Fruit fly (Drosophila melanogaster): ENCODE measurements around the gene path.
A peak's percentile ranks its signal among the peaks of the same experiment; 100 is the strongest.

The path gene

dm6 chr3L:9511287-9512256 lies 6.4 kb upstream of the path start, which contains the start of gene RpS9:
TSS of gene RpS9 (minus strand) at chr3L:9511531.
- TF ChIP-seq CG8478 (optimal IDR thresholded peaks at IDR 0.05) (no peak), psq (optimal IDR thresholded peaks at IDR 0.05) (no peak), Dll (optimal IDR thresholded peaks at IDR 0.05) (no peak), pan (optimal IDR thresholded peaks at IDR 0.05) (no peak), EcR (GFP tag; optimal IDR thresholded peaks at IDR 0.05) (no peak), usp (GFP tag; optimal IDR thresholded peaks at IDR 0.05) (no peak)

dm6 chr3L:9509037-9509830 lies 4.1 kb upstream of the path start, which contains the start of gene CG3408:
TSS of gene CG3408 (minus strand) at chr3L:9509583.
- TF ChIP-seq EcR (GFP tag; optimal IDR thresholded peaks at IDR 0.05) (no peak), CG8478 (optimal IDR thresholded peaks at IDR 0.05) (peak; percentile 37), psq (optimal IDR thresholded peaks at IDR 0.05) (no peak), pan (optimal IDR thresholded peaks at IDR 0.05) (no peak), Dll (optimal IDR thresholded peaks at IDR 0.05) (no peak)

dm6 chr3L:9508653-9509036 lies 3.5 kb upstream of the path start:
- TF ChIP-seq pan (optimal IDR thresholded peaks at IDR 0.05): peak; percentile 75
- no peak for TF ChIP-seq usp (GFP tag; optimal IDR thresholded peaks at IDR 0.05)

- no peak for TF ChIP-seq EcR (GFP tag; optimal IDR thresholded peaks at IDR 0.05)
- TF ChIP-seq usp (GFP tag; optimal IDR thresholded peaks at IDR 0.05): no peak
- TF ChIP-seq pan (optimal IDR thresholded peaks at IDR 0.05): no peak
- no peak for TF ChIP-seq psq (optimal IDR thresholded peaks at IDR 0.05)
- TF ChIP-seq CG8478 (optimal IDR thresholded peaks at IDR 0.05): no peak
- no peak for TF ChIP-seq Dll (optimal IDR thresholded peaks at IDR 0.05)
These were observed 1.3 kb upstream of the path start for dm6 chr3L:9506421-9506820.

- no peak for TF ChIP-seq psq (optimal IDR thresholded peaks at IDR 0.05)
- peak; percentile 49 to 61 for TF ChIP-seq EcR (GFP tag; optimal IDR thresholded peaks at IDR 0.05)
- TF ChIP-seq CG8478 (optimal IDR thresholded peaks at IDR 0.05): no peak
These were observed 560 bp upstream of the path start for dm6 chr3L:9505713-9506062.

dm6 chr3L:9504530-9504929 lies 598 bp downstream of the path start:
- TF ChIP-seq usp (GFP tag; optimal IDR thresholded peaks at IDR 0.05): no peak
- TF ChIP-seq psq (optimal IDR thresholded peaks at IDR 0.05): no peak
- TF ChIP-seq CG8478 (optimal IDR thresholded peaks at IDR 0.05): no peak
- TF ChIP-seq pan (optimal IDR thresholded peaks at IDR 0.05): no peak
- TF ChIP-seq Dll (optimal IDR thresholded peaks at IDR 0.05): no peak
- no peak for TF ChIP-seq EcR (GFP tag; optimal IDR thresholded peaks at IDR 0.05)

- TF ChIP-seq EcR (GFP tag; optimal IDR thresholded peaks at IDR 0.05): no peak
- TF ChIP-seq CG8478 (optimal IDR thresholded peaks at IDR 0.05): no peak
- no peak for TF ChIP-seq Dll (optimal IDR thresholded peaks at IDR 0.05)
- no peak for TF ChIP-seq pan (optimal IDR thresholded peaks at IDR 0.05)
- TF ChIP-seq usp (GFP tag; optimal IDR thresholded peaks at IDR 0.05): no peak
- TF ChIP-seq psq (optimal IDR thresholded peaks at IDR 0.05): no peak
These were observed 1.4 kb downstream of the path start for dm6 chr3L:9503552-9504317.

- no peak for TF ChIP-seq EcR (GFP tag; optimal IDR thresholded peaks at IDR 0.05)
- no peak for TF ChIP-seq Dll (optimal IDR thresholded peaks at IDR 0.05)
- TF ChIP-seq psq (optimal IDR thresholded peaks at IDR 0.05): no peak
- no peak for TF ChIP-seq CG8478 (optimal IDR thresholded peaks at IDR 0.05)
- no peak for TF ChIP-seq pan (optimal IDR thresholded peaks at IDR 0.05)
- TF ChIP-seq usp (GFP tag; optimal IDR thresholded peaks at IDR 0.05): no peak
These were observed 2.3 kb downstream of the path start for dm6 chr3L:9502856-9503255.

dm6 chr3L:9502294-9502693 lies 2.8 kb downstream of the path start:
- TF ChIP-seq Dll (optimal IDR thresholded peaks at IDR 0.05) (no peak), CG8478 (optimal IDR thresholded peaks at IDR 0.05) (no peak), usp (GFP tag; optimal IDR thresholded peaks at IDR 0.05) (no peak), psq (optimal IDR thresholded peaks at IDR 0.05) (no peak), EcR (GFP tag; optimal IDR thresholded peaks at IDR 0.05) (no peak), pan (optimal IDR thresholded peaks at IDR 0.05) (no peak)

- TF ChIP-seq pan (optimal IDR thresholded peaks at IDR 0.05) (no peak), Dll (optimal IDR thresholded peaks at IDR 0.05) (no peak), psq (optimal IDR thresholded peaks at IDR 0.05) (no peak), usp (GFP tag; optimal IDR thresholded peaks at IDR 0.05) (no peak), CG8478 (optimal IDR thresholded peaks at IDR 0.05) (no peak), EcR (GFP tag; optimal IDR thresholded peaks at IDR 0.05) (no peak)
These were observed 3.8 kb downstream of the path start for dm6 chr3L:9501298-9501697.

- TF ChIP-seq psq (optimal IDR thresholded peaks at IDR 0.05) (no peak), usp (GFP tag; optimal IDR thresholded peaks at IDR 0.05) (no peak), pan (optimal IDR thresholded peaks at IDR 0.05) (no peak), Dll (optimal IDR thresholded peaks at IDR 0.05) (no peak), CG8478 (optimal IDR thresholded peaks at IDR 0.05) (no peak), EcR (GFP tag; optimal IDR thresholded peaks at IDR 0.05) (no peak)
These were observed 5.0 kb downstream of the path start for dm6 chr3L:9499919-9500807.
